ENCODE assay signal across 5 worm cellular contexts in the genomic region with DNA sequence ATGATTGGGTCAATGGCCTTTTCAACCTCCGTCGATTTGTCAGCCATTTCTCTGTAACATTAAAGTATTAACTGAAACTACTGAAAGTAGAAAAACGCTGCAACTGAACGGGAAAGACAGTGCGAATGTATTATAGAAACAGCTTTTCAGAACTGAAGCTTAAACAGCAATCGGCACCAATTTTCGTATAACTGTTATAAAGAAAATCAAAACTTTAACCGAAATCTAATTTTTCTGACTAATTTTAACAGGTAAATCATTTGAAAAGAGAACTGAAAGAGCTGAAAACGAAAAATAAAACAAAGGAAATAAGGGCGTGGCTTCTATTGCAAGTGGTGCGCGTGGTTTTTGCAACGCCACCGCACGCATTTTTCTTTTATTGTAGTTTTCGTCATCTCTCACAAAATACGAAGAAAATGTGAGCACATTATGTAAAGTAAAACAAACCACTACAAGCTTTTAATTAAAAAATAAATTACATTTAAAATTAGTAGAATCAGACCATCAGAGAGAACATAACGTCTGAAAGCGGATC.
A peak's percentile ranks its signal among the peaks of the same experiment; 100 is the strongest.
TF ChIP-seq lines count a peak whose summit lies in the region.

Gene rrsr-1, minus strand, starts transcription at position 51 of the 535 bp plus-strand sequence.

TF ChIP-seq in whole organism, L1 larva, 84 proteins besides CTCF, POLR2A, EP300 and RAD21 (continues in another document):
- TF ChIP-seq blmp-1 (tag; optimal IDR thresholded peaks at IDR 0.05; lab: Kevin White, UChicago) (peak; percentile 21), sox-4 (tag; optimal IDR thresholded peaks at IDR 0.05; lab: Kevin White, UChicago) (peak; percentile 15), F16B12.6 (tag; optimal IDR thresholded peaks at IDR 0.05; lab: Kevin White, UChicago) (no peak), pqm-1 (tag; optimal IDR thresholded peaks at IDR 0.05; lab: Kevin White, UChicago) (no peak), mef-2 (tag; optimal IDR thresholded peaks at IDR 0.05; lab: Kevin White, UChicago) (no peak), xbp-1 (tag; optimal IDR thresholded peaks at IDR 0.05; lab: Kevin White, UChicago) (peak; percentile 49), isw-1 (GFP tag; IDR thresholded peaks at IDR 0.05; lab: Robert Waterston, UW) (peak; percentile 3; the same call in 1 of the 2 replicates), sptf-1 (tag; optimal IDR thresholded peaks at IDR 0.05; lab: Kevin White, UChicago) (no peak), dpl-1 (GFP tag; optimal IDR thresholded peaks at IDR 0.05; lab: Kevin White, UChicago) (peak; percentile 35 to 47 (median 41)), lin-35 (GFP tag; optimal IDR thresholded peaks at IDR 0.05; lab: Kevin White, UChicago) (peak in 1 of 2 experiments; percentile 54), pax-3 (tag; optimal IDR thresholded peaks at IDR 0.05; lab: Kevin White, UChicago) (peak; percentile 25), efl-1 (optimal IDR thresholded peaks at IDR 0.05; lab: Kevin White, UChicago) (peak; percentile 49 to 58), efl-1 (GFP tag; optimal IDR thresholded peaks at IDR 0.05 in 1 of 2; lab: Kevin White, UChicago) (peak; percentile 32 to 96), lin-13 (GFP tag; optimal IDR thresholded peaks at IDR 0.05; lab: Kevin White, UChicago) (no peak), nhr-77 (tag; optimal IDR thresholded peaks at IDR 0.05; lab: Kevin White, UChicago) (no peak), nhr-20 (tag; optimal IDR thresholded peaks at IDR 0.05; lab: Kevin White, UChicago) (peak; percentile 47), unc-130 (tag; optimal IDR thresholded peaks at IDR 0.05; lab: Kevin White, UChicago) (peak; percentile 75)

TF ChIP-seq in whole organism, L3 larva, 47 proteins besides CTCF, POLR2A, EP300 and RAD21:
- TF ChIP-seq nhr-43 (tag; optimal IDR thresholded peaks at IDR 0.05; lab: Kevin White, UChicago; ENCODE audit: poor library complexity, severe bottlenecking), result peak; percentile 53
- TF ChIP-seq lin-15B (tag; optimal IDR thresholded peaks at IDR 0.05; lab: Kevin White, UChicago), result peak; percentile 5
- TF ChIP-seq egl-5 (tag; optimal IDR thresholded peaks at IDR 0.05; lab: Kevin White, UChicago), result peak; percentile 46
- TF ChIP-seq snpc-4 (tag; optimal IDR thresholded peaks at IDR 0.05; lab: Kevin White, UChicago), result peak; percentile 54
- TF ChIP-seq nhr-77 (tag; optimal IDR thresholded peaks at IDR 0.05; lab: Kevin White, UChicago), result no peak
- TF ChIP-seq ceh-28 (tag; optimal IDR thresholded peaks at IDR 0.05; lab: Kevin White, UChicago), result no peak

TF ChIP-seq in whole organism, early embryonic, 17 proteins besides CTCF, POLR2A, EP300 and RAD21:
- TF ChIP-seq hmg-4 (GFP tag; optimal IDR thresholded peaks at IDR 0.05; lab: Kevin White, UChicago) (no peak), pes-1 (GFP tag; IDR thresholded peaks at IDR 0.05; lab: Robert Waterston, UW) (0 out of 2 replicates have a peak, but pooled peaks have one; percentile 14), scrt-1 (GFP tag; IDR thresholded peaks at IDR 0.05; lab: Robert Waterston, UW) (no peak), hmbx-1 (tag; optimal IDR thresholded peaks at IDR 0.05; lab: Kevin White, UChicago) (no peak), flt-1 (GFP tag; IDR thresholded peaks at IDR 0.05; lab: Robert Waterston, UW) (peak; percentile 57; the same call in 1 of the 2 replicates), F13C5.2 (tag; optimal IDR thresholded peaks at IDR 0.05; lab: Kevin White, UChicago) (peak; percentile 51)

TF ChIP-seq in whole organism, midembryonic, 9 proteins besides CTCF, POLR2A, EP300 and RAD21:
- TF ChIP-seq T22C8.4 (GFP tag; IDR thresholded peaks at IDR 0.05; lab: Robert Waterston, UW), result no peak
- TF ChIP-seq ztf-23 (GFP tag; IDR thresholded peaks at IDR 0.05; lab: Robert Waterston, UW), result peak; percentile 68; the same call in 1 of the 2 replicates
- TF ChIP-seq ref-1 (GFP tag; conservative IDR thresholded peaks at IDR 0.05; lab: Robert Waterston, UW), result no peak
- 0 out of 2 replicates have a peak, but pooled peaks have one; percentile 41 for TF ChIP-seq flt-1 (GFP tag; IDR thresholded peaks at IDR 0.05; lab: Robert Waterston, UW)
- peak; percentile 54; the same call in 1 of the 2 replicates for TF ChIP-seq tab-1 (GFP tag; IDR thresholded peaks at IDR 0.05; lab: Robert Waterston, UW)
- TF ChIP-seq med-1 (GFP tag; optimal IDR thresholded peaks at IDR 0.05; lab: Kevin White, UChicago; ENCODE audit: insufficient read depth), result peak; percentile 65

TF ChIP-seq in whole organism, young adult, 124 proteins besides CTCF, POLR2A, EP300 and RAD21:
- peak; percentile 11 for TF ChIP-seq rpc-1 (optimal IDR thresholded peaks at IDR 0.05; lab: Kevin White, UChicago)
- no peak for TF ChIP-seq rpc-1 (tag; optimal IDR thresholded peaks at IDR 0.05; lab: Kevin White, UChicago)
- TF ChIP-seq sptf-2 (GFP tag; optimal IDR thresholded peaks at IDR 0.05; lab: Kevin White, UChicago), result no peak
- no peak for TF ChIP-seq unc-62 (GFP tag; optimal IDR thresholded peaks at IDR 0.05; lab: Kevin White, UChicago)
- TF ChIP-seq zim-3 (tag; optimal IDR thresholded peaks at IDR 0.05; lab: Kevin White, UChicago), result no peak
- no peak for TF ChIP-seq K12H6.12 (tag; optimal IDR thresholded peaks at IDR 0.05; lab: Kevin White, UChicago)
- peak; percentile 31; the same call in 1 of the 2 replicates for TF ChIP-seq madf-6 (GFP tag; IDR thresholded peaks at IDR 0.05; lab: Robert Waterston, UW)
- TF ChIP-seq ceh-91 (GFP tag; IDR thresholded peaks at IDR 0.05; lab: Robert Waterston, UW), result no peak
- TF ChIP-seq ceh-100 (GFP tag; IDR thresholded peaks at IDR 0.05; lab: Robert Waterston, UW), result peak; percentile 78
- no peak for TF ChIP-seq ztf-28 (GFP tag; IDR thresholded peaks at IDR 0.05; lab: Robert Waterston, UW)
- TF ChIP-seq snpc-3.4 (tag; optimal IDR thresholded peaks at IDR 0.05; lab: Kevin White, UChicago), result peak; percentile 14
- 0 out of 2 replicates have a peak, but pooled peaks have one; percentile 20 for TF ChIP-seq mcd-1 (GFP tag; IDR thresholded peaks at IDR 0.05; lab: Robert Waterston, UW)

Comparison
In these comparisons a context has a peak if more than half of its experiments do, and no peak if none do; other contexts are left out.
1. Of the 8 proteins assayed by ChIP-seq in both whole organism, young adult and whole organism, L1 larva: peak only in whole organism, young adult: none; only in whole organism, L1 larva: dpl-1, efl-1, nhr-90, snpc-4 and unc-130; in both: none; in neither: 2; mixed calls (peak in some experiments, not most) for 1.